Worm (Caenorhabditis elegans) whole organism, L3 larva: Measurements from ENCODE around the gene T01G5.7.
A peak's percentile ranks its signal among the peaks of the same experiment; 100 is the strongest.

Experiments used
- ZK546.5 ChIP-seq: sonication (generic microtip); optimal IDR thresholded peaks from 2 replicates; lab custom pipeline; 2017; ENCODE audit warnings: missing biosample characterization, missing genetic modification characterization
- aly-2 ChIP-seq: fragments of 150-350 bp; optimal IDR thresholded peaks from 2 replicates; lab custom pipeline; 2014; ENCODE audit warnings: missing biosample characterization, missing genetic modification characterization
- ceh-28 ChIP-seq: fragments of 150-350 bp; optimal IDR thresholded peaks from 2 replicates; lab custom pipeline; 2014; ENCODE audit warnings: missing biosample characterization, missing genetic modification reagents, missing genetic modification characterization
- egl-27 ChIP-seq: sonication (generic microtip); optimal IDR thresholded peaks from 4 replicates; lab custom pipeline; 2017; ENCODE audit warnings: missing biosample characterization, missing genetic modification reagents, missing genetic modification characterization
- egl-5 ChIP-seq: fragments of 150-350 bp; optimal IDR thresholded peaks from 2 replicates; lab custom pipeline; 2017; ENCODE audit warnings: missing biosample characterization, missing genetic modification reagents, missing genetic modification characterization, inconsistent platforms
- elt-1 ChIP-seq: fragments of 150-350 bp; optimal IDR thresholded peaks from 2 replicates; lab custom pipeline; 2014; ENCODE audit warnings: missing biosample characterization, missing genetic modification characterization
- elt-2 ChIP-seq: sonication (generic microtip); optimal IDR thresholded peaks from 2 replicates; lab custom pipeline; 2016; ENCODE audit warnings: missing genetic modification reagents, mild to moderate bottlenecking, missing genetic modification characterization, missing compliant biosample characterization
- elt-3 ChIP-seq, 3 experiments: fragments of 150-350 bp in 1 of 3; sonication (generic microtip) in 2 of 3; optimal IDR thresholded peaks; 2 replicates in 2 of 3; 4 replicates in 1 of 3; lab custom pipeline; 2014 to 2017; ENCODE audit warnings: missing biosample characterization in 3 of 3, missing genetic modification characterization in 3 of 3
- eor-1 ChIP-seq, 2 experiments: fragments of 150-350 bp; optimal IDR thresholded peaks; 2 replicates each; lab custom pipeline; 2014 to 2018; ENCODE audit warnings: missing biosample characterization in 2 of 2, missing genetic modification characterization in 2 of 2
- fkh-10 ChIP-seq: sonication (generic microtip); optimal IDR thresholded peaks from 2 replicates; lab custom pipeline; 2017; ENCODE audit warnings: missing biosample characterization, missing genetic modification reagents, missing genetic modification characterization
- jun-1 ChIP-seq: fragments of 150-350 bp; optimal IDR thresholded peaks from 2 replicates; lab custom pipeline; 2014; ENCODE audit warnings: missing biosample characterization, missing genetic modification reagents, missing genetic modification characterization
- lin-15B ChIP-seq: fragments of 150-350 bp; optimal IDR thresholded peaks from 2 replicates; lab custom pipeline; 2014; ENCODE audit warnings: missing biosample characterization, missing genetic modification characterization
- mdl-1 ChIP-seq: fragments of 150-350 bp; optimal IDR thresholded peaks from 2 replicates; lab custom pipeline; 2014; ENCODE audit warnings: missing biosample characterization, missing genetic modification characterization
- nfya-1 ChIP-seq: sonication (generic microtip); optimal IDR thresholded peaks from 2 replicates; lab custom pipeline; 2017; ENCODE audit warnings: missing genetic modification characterization, mild to moderate bottlenecking, missing compliant biosample characterization, antibody characterized with exemption, moderate library complexity; ENCODE audit not compliant: insufficient read depth
- nhr-11 ChIP-seq: fragments of 150-350 bp; optimal IDR thresholded peaks from 2 replicates; lab custom pipeline; 2014; ENCODE audit warnings: missing biosample characterization, missing genetic modification characterization
- nhr-12 ChIP-seq: fragments of 150-350 bp; optimal IDR thresholded peaks from 2 replicates; lab custom pipeline; 2014; ENCODE audit warnings: missing biosample characterization, missing genetic modification characterization
- nhr-43 ChIP-seq: sonication (generic microtip); optimal IDR thresholded peaks from 2 replicates; lab custom pipeline; 2016; ENCODE audit warnings: mild to moderate bottlenecking, missing genetic modification characterization, missing compliant biosample characterization; ENCODE audit not compliant: poor library complexity, severe bottlenecking
- nhr-67 ChIP-seq: fragments of 150-350 bp; optimal IDR thresholded peaks from 2 replicates; lab custom pipeline; 2014; ENCODE audit warnings: missing biosample characterization, missing genetic modification characterization
- nhr-77 ChIP-seq: fragments of 150-350 bp; optimal IDR thresholded peaks from 2 replicates; lab custom pipeline; 2014; ENCODE audit warnings: missing biosample characterization, missing genetic modification characterization
- sea-2 ChIP-seq: fragments of 150-350 bp; sonication (generic microtip); optimal IDR thresholded peaks from 4 replicates; lab custom pipeline; 2014; ENCODE audit warnings: missing biosample characterization, missing genetic modification reagents, missing genetic modification characterization
- tbx-2 ChIP-seq: sonication (generic microtip); optimal IDR thresholded peaks from 2 replicates; lab custom pipeline; 2016; ENCODE audit warnings: mild to moderate bottlenecking, missing genetic modification characterization, missing compliant biosample characterization
- unc-39 ChIP-seq: sonication (generic microtip); optimal IDR thresholded peaks from 4 replicates; lab custom pipeline; 2017; ENCODE audit warnings: missing biosample characterization, missing genetic modification characterization
- unc-62 ChIP-seq: fragments of 150-350 bp; sonication (generic microtip); optimal IDR thresholded peaks from 4 replicates; lab custom pipeline; 2014; ENCODE audit warnings: missing biosample characterization, missing genetic modification reagents, missing genetic modification characterization

T01G5.7 gene

ce11 chrV:15150176-15150575, 38.4 kb downstream of the T01G5.7 start:
- TF ChIP-seq nfya-1 (tag; lab: Kevin White, UChicago) (peak; percentile 58), nhr-43 (no peak)

- TF ChIP-seq nhr-77 (tag; lab: Kevin White, UChicago) (no peak), lin-15B (no peak), sea-2 (GFP tag; lab: Kevin White, UChicago) (no peak)
Observed at ce11 chrV:15150661-15151060, 38.9 kb downstream of the T01G5.7 start, which contains the start of gene T09F5.2. Gene T09F5.2 (plus strand): TSS chrV:15150961.

ce11 chrV:15152010-15152409, 40.2 kb downstream of the T01G5.7 start:
- TF ChIP-seq unc-62 (GFP tag; lab: Kevin White, UChicago) (no peak), eor-1 (tag; optimal IDR thresholded peaks at IDR 0.05; lab: Kevin White, UChicago) (no peak), nfya-1 (tag; lab: Kevin White, UChicago) (no peak), egl-27 (no peak), lin-15B (no peak), mdl-1 (tag; lab: Kevin White, UChicago) (no peak)

- TF ChIP-seq ceh-28 (tag; lab: Kevin White, UChicago) (no peak), unc-39 (tag; lab: Kevin White, UChicago) (no peak), ZK546.5 (tag; lab: Kevin White, UChicago) (no peak)
Observed at ce11 chrV:15153277-15153676, 41.5 kb downstream of the T01G5.7 start, which contains the start of gene srh-55. Gene srh-55 (plus strand): TSS chrV:15153577.

- TF ChIP-seq elt-2 (tag; lab: Kevin White, UChicago) (no peak), eor-1 (tag; optimal IDR thresholded peaks at IDR 0.05; lab: Kevin White, UChicago) (no peak), nhr-67 (tag; lab: Kevin White, UChicago) (no peak), mdl-1 (tag; lab: Kevin White, UChicago) (no peak), elt-1 (no peak), egl-5 (no peak), nhr-77 (tag; lab: Kevin White, UChicago) (no peak), elt-3 (tag; optimal IDR thresholded peaks at IDR 0.05; lab: Kevin White, UChicago) (no peak), nhr-11 (tag; lab: Kevin White, UChicago) (no peak), jun-1 (tag; lab: Kevin White, UChicago) (no peak), tbx-2 (no peak), nhr-12 (no peak)
Observed at ce11 chrV:15156504-15156903, 44.7 kb downstream of the T01G5.7 start.

- no peak for TF ChIP-seq nhr-12
Observed at ce11 chrV:15158691-15159090, 46.9 kb downstream of the T01G5.7 start, which contains the start of gene str-45. Gene str-45 (plus strand): TSS chrV:15158991.

- TF ChIP-seq fkh-10 (GFP tag; lab: Kevin White, UChicago) (no peak), nhr-43 (no peak), nhr-11 (tag; lab: Kevin White, UChicago) (peak; percentile 15), unc-62 (GFP tag; lab: Kevin White, UChicago) (no peak), aly-2 (tag; lab: Kevin White, UChicago) (no peak)
- TF ChIP-seq, all 47 proteins: peak for 1
Observed at ce11 chrV:15162697-15163096, 50.9 kb downstream of the T01G5.7 start, which contains the start of gene srz-11. Gene srz-11 (plus strand): TSS chrV:15163082.
